Fruit fly (Drosophila melanogaster) whole organism, wandering third instar larva: ENCODE results near the gene CG15695.

Experiments
- Abd-B ChIP-seq: fragments of >200 bp; optimal IDR thresholded peaks from 2 replicates; lab custom pipeline; 2017; ENCODE audit warnings: missing biosample characterization, missing genetic modification characterization
- CG32264 ChIP-seq: fragments of 200-800 bp; sonication (Bioruptor generic); optimal IDR thresholded peaks from 2 replicates; lab custom pipeline; 2016; ENCODE audit warnings: missing biosample characterization, missing genetic modification characterization
- CG9705 ChIP-seq: fragments of 200-800 bp; sonication (Bioruptor generic); optimal IDR thresholded peaks from 2 replicates; lab custom pipeline; 2018; ENCODE audit warnings: missing biosample characterization, mild to moderate bottlenecking, missing genetic modification characterization
- CrebA ChIP-seq: fragments of 200-800 bp; sonication (Bioruptor generic); optimal IDR thresholded peaks from 2 replicates; lab custom pipeline; 2016; ENCODE audit warnings: missing biosample characterization, mild to moderate bottlenecking, missing genetic modification characterization, borderline replicate concordance
- Dfd ChIP-seq: fragments of >200 bp; optimal IDR thresholded peaks from 2 replicates; lab custom pipeline; 2017; ENCODE audit warnings: missing biosample characterization, missing genetic modification characterization
- HLH106 ChIP-seq: fragments of 200-800 bp; optimal IDR thresholded peaks from 3 replicates; lab custom pipeline; 2019; ENCODE audit warnings: missing biosample characterization, mild to moderate bottlenecking, missing genetic modification characterization, moderate library complexity
- Hnf4 ChIP-seq: fragments of 200-800 bp; sonication (Bioruptor generic); optimal IDR thresholded peaks from 2 replicates; lab custom pipeline; 2016; ENCODE audit warnings: missing biosample characterization, mild to moderate bottlenecking, missing genetic modification characterization
- Hr78 ChIP-seq: fragments of >200 bp; optimal IDR thresholded peaks from 2 replicates; lab custom pipeline; 2017; ENCODE audit warnings: missing biosample characterization, missing genetic modification characterization
- Hr83 ChIP-seq: fragments of 200-300 bp; sonication (Bioruptor generic); optimal IDR thresholded peaks from 2 replicates; lab custom pipeline; 2016; ENCODE audit warnings: missing biosample characterization, mild to moderate bottlenecking, missing genetic modification characterization, moderate library complexity; ENCODE audit not compliant: poor library complexity, severe bottlenecking
- Jra ChIP-seq: sonication (Bioruptor generic); optimal IDR thresholded peaks from 2 replicates; lab custom pipeline; 2016; ENCODE audit warnings: missing biosample characterization, missing genetic modification characterization
- Mio ChIP-seq: sonication (Bioruptor generic); optimal IDR thresholded peaks from 2 replicates; lab custom pipeline; 2016; ENCODE audit warnings: missing biosample characterization, missing genetic modification characterization
- Myc ChIP-seq: fragments of >200 bp; optimal IDR thresholded peaks from 2 replicates; lab custom pipeline; 2017
- N ChIP-seq: fragments of >200 bp; optimal IDR thresholded peaks from 2 replicates; lab custom pipeline; 2018; ENCODE audit warnings: missing biosample characterization, missing external identifiers, missing genetic modification characterization
- OdsH ChIP-seq: fragments of 200-800 bp; sonication (Bioruptor generic); optimal IDR thresholded peaks from 2 replicates; lab custom pipeline; 2016; ENCODE audit warnings: missing biosample characterization, mild to moderate bottlenecking, missing genetic modification characterization
- Rel ChIP-seq, 2 experiments: fragments of 200-800 bp; sonication (Bioruptor generic) in 1 of 2; optimal IDR thresholded peaks; 2 replicates in 1 of 2; 3 replicates in 1 of 2; lab custom pipeline; 2016 to 2019; ENCODE audit warnings: mild to moderate bottlenecking in 2 of 2, missing biosample characterization in 2 of 2, missing genetic modification characterization in 2 of 2, moderate library complexity in 1 of 2
- Vsx2 ChIP-seq: fragments of 200-300, 225-300 bp; sonication (Bioruptor generic); optimal IDR thresholded peaks from 2 replicates; lab custom pipeline; 2018; ENCODE audit warnings: missing biosample characterization, missing genetic modification characterization; ENCODE audit not compliant: partially characterized antibody
- br ChIP-seq: fragments of 200-800 bp; sonication (Bioruptor generic); optimal IDR thresholded peaks from 2 replicates; lab custom pipeline; 2016; ENCODE audit warnings: missing biosample characterization, missing genetic modification characterization
- brk ChIP-seq: fragments of 200-800 bp; sonication (Bioruptor generic); optimal IDR thresholded peaks from 2 replicates; lab custom pipeline; 2016; ENCODE audit warnings: missing biosample characterization, mild to moderate bottlenecking, missing genetic modification characterization
- dl ChIP-seq, 2 experiments: fragments of 175-275, 200-275 bp in 1 of 2; fragments of 200-275 bp in 1 of 2; sonication (Bioruptor generic); optimal IDR thresholded peaks; lab custom pipeline; 2018; ENCODE audit warnings: mild to moderate bottlenecking in 2 of 2, missing biosample characterization in 2 of 2, missing genetic modification characterization in 2 of 2, moderate library complexity in 2 of 2; ENCODE audit not compliant: partially characterized antibody in 2 of 2, insufficient read depth in 1 of 2
- dmrt93B ChIP-seq: fragments of 200-800 bp; sonication (Bioruptor generic); optimal IDR thresholded peaks from 2 replicates; lab custom pipeline; 2018; ENCODE audit warnings: missing biosample characterization, mild to moderate bottlenecking, missing genetic modification characterization
- dsf ChIP-seq: sonication (Bioruptor generic); optimal IDR thresholded peaks from 2 replicates; lab custom pipeline; 2016; ENCODE audit warnings: missing biosample characterization, missing genetic modification characterization, borderline replicate concordance
- ey ChIP-seq: fragments of 200-800 bp; sonication (Bioruptor generic); optimal IDR thresholded peaks from 2 replicates; lab custom pipeline; 2016; ENCODE audit warnings: missing biosample characterization, missing genetic modification characterization
- fru ChIP-seq: fragments of 200-800 bp; sonication (Bioruptor generic); optimal IDR thresholded peaks from 3 replicates; lab custom pipeline; 2016; ENCODE audit warnings: missing biosample characterization, mild to moderate bottlenecking, missing genetic modification characterization
- h ChIP-seq: fragments of 200-800 bp; sonication (Bioruptor generic); optimal IDR thresholded peaks from 3 replicates; lab custom pipeline; 2016; ENCODE audit warnings: missing biosample characterization, mild to moderate bottlenecking, missing genetic modification characterization
- jim ChIP-seq: fragments of 175-275, 200-325 bp; sonication (Bioruptor generic); optimal IDR thresholded peaks from 2 replicates; lab custom pipeline; 2016; ENCODE audit warnings: missing biosample characterization, mild to moderate bottlenecking, missing genetic modification characterization
- lola ChIP-seq: fragments of >200 bp; optimal IDR thresholded peaks from 2 replicates; lab custom pipeline; 2017; ENCODE audit warnings: missing biosample characterization, missing genetic modification characterization
- pan ChIP-seq: fragments of >200 bp; optimal IDR thresholded peaks from 2 replicates; lab custom pipeline; 2017
- psq ChIP-seq: fragments of 200-800 bp; sonication (Bioruptor generic); optimal IDR thresholded peaks from 3 replicates; lab custom pipeline; 2017; ENCODE audit warnings: missing biosample characterization, mild to moderate bottlenecking, missing genetic modification characterization, moderate library complexity
- rgr ChIP-seq: fragments of 200-800 bp; sonication (Bioruptor generic); optimal IDR thresholded peaks from 3 replicates; lab custom pipeline; 2016; ENCODE audit warnings: missing biosample characterization, mild to moderate bottlenecking, missing genetic modification characterization
- sage ChIP-seq: fragments of 200-800 bp; sonication (Bioruptor generic); optimal IDR thresholded peaks from 2 replicates; lab custom pipeline; 2016; ENCODE audit warnings: missing biosample characterization, mild to moderate bottlenecking, missing genetic modification characterization
- tai ChIP-seq: sonication (Bioruptor generic); optimal IDR thresholded peaks from 2 replicates; lab custom pipeline; 2016; ENCODE audit warnings: missing biosample characterization, missing genetic modification characterization
- usp ChIP-seq: fragments of >200 bp; optimal IDR thresholded peaks from 2 replicates; lab custom pipeline; 2017; ENCODE audit warnings: missing biosample characterization, missing genetic modification characterization
- woc ChIP-seq: sonication (Bioruptor generic); optimal IDR thresholded peaks from 2 replicates; lab custom pipeline; 2016; ENCODE audit warnings: missing biosample characterization, mild to moderate bottlenecking, missing genetic modification characterization

Gene CG15695

dm6 chr3R:20841840-20842239, at the start of gene CG15695:
Gene CG15695, plus strand, starts transcription at chr3R:20842140.
- TF ChIP-seq usp (GFP tag; lab: Kevin White, UChicago) (no peak), OdsH (GFP tag; lab: Kevin White, UChicago) (no peak)

dm6 chr3R:20796949-20797348, 45.0 kb upstream of the CG15695 start:
- TF ChIP-seq Rel (GFP tag; optimal IDR thresholded peaks at IDR 0.05; lab: Kevin White, UChicago) (no peak), Rel (tag; optimal IDR thresholded peaks at IDR 0.05; lab: Kevin White, UChicago) (no peak), HLH106 (no peak), Dfd (GFP tag; lab: Kevin White, UChicago) (no peak), dsf (GFP tag; lab: Kevin White, UChicago) (no peak), tai (GFP tag; lab: Kevin White, UChicago) (no peak), h (no peak), woc (no peak), Hnf4 (no peak), sage (GFP tag; lab: Kevin White, UChicago) (no peak), Abd-B (GFP tag; lab: Kevin White, UChicago) (no peak), Hr78 (GFP tag; lab: Kevin White, UChicago) (no peak)

dm6 chr3R:20802253-20802652, 39.7 kb upstream of the CG15695 start:
- no peak for TF ChIP-seq Myc (lab: Kevin White, UChicago)
- TF ChIP-seq Dfd (GFP tag; lab: Kevin White, UChicago), result peak; percentile 98

- TF ChIP-seq Jra (GFP tag; lab: Kevin White, UChicago) (no peak), Myc (lab: Kevin White, UChicago) (peak; percentile 69)
- TF ChIP-seq, all 38 proteins: peak for 1
Observed at dm6 chr3R:20816008-20816407, 25.9 kb upstream of the CG15695 start, which contains the start of gene Fancd2. Gene Fancd2, minus strand, starts transcription at chr3R:20816190.

dm6 chr3R:20818237-20818636, 23.7 kb upstream of the CG15695 start:
- TF ChIP-seq N (no peak), Rel (GFP tag; optimal IDR thresholded peaks at IDR 0.05; lab: Kevin White, UChicago) (no peak), Rel (tag; optimal IDR thresholded peaks at IDR 0.05; lab: Kevin White, UChicago) (peak; percentile 45), Jra (GFP tag; lab: Kevin White, UChicago) (no peak)

dm6 chr3R:20818689-20819088, 23.3 kb upstream of the CG15695 start, which contains the start of gene CG17270:
Gene CG17270, minus strand, starts transcription at chr3R:20818929.
- no peak for TF ChIP-seq CrebA (GFP tag; lab: Kevin White, UChicago)
- TF ChIP-seq Abd-B (GFP tag; lab: Kevin White, UChicago), result no peak
- TF ChIP-seq tai (GFP tag; lab: Kevin White, UChicago), result no peak
- TF ChIP-seq usp (GFP tag; lab: Kevin White, UChicago), result no peak
- no peak for TF ChIP-seq sage (GFP tag; lab: Kevin White, UChicago)
- no peak for TF ChIP-seq Hr78 (GFP tag; lab: Kevin White, UChicago)
- no peak for TF ChIP-seq OdsH (GFP tag; lab: Kevin White, UChicago)
- no peak for TF ChIP-seq dsf (GFP tag; lab: Kevin White, UChicago)
- TF ChIP-seq brk (GFP tag; lab: Kevin White, UChicago), result no peak
- no peak for TF ChIP-seq br

- peak; percentile 78 for TF ChIP-seq CG9705 (GFP tag; lab: Kevin White, UChicago)
- TF ChIP-seq woc, result peak; percentile 89
- TF ChIP-seq brk (GFP tag; lab: Kevin White, UChicago), result no peak
- peak; percentile 91 for TF ChIP-seq ey (GFP tag; lab: Kevin White, UChicago)
- peak; percentile 77 for TF ChIP-seq OdsH (GFP tag; lab: Kevin White, UChicago)
- peak; percentile 87 for TF ChIP-seq br
- TF ChIP-seq pan (lab: Kevin White, UChicago), result no peak
- peak; percentile 92 for TF ChIP-seq h
- peak in 1 of 2 experiments; percentile 78 for TF ChIP-seq dl (GFP tag; optimal IDR thresholded peaks at IDR 0.05; lab: Kevin White, UChicago; ENCODE audit: insufficient read depth in 1 of 2, partially characterized antibody in 2 of 2)
- TF ChIP-seq Rel (GFP tag; optimal IDR thresholded peaks at IDR 0.05; lab: Kevin White, UChicago), result no peak
- peak; percentile 74 for TF ChIP-seq Rel (tag; optimal IDR thresholded peaks at IDR 0.05; lab: Kevin White, UChicago)
- TF ChIP-seq jim (GFP tag; lab: Kevin White, UChicago), result peak; percentile 18
- TF ChIP-seq psq, result peak; percentile 67
- TF ChIP-seq Hr78 (GFP tag; lab: Kevin White, UChicago), result no peak
- peak; percentile 91 for TF ChIP-seq Jra (GFP tag; lab: Kevin White, UChicago)
- peak; percentile 98 for TF ChIP-seq Vsx2 (GFP tag; lab: Kevin White, UChicago)
- peak; percentile 87 for TF ChIP-seq Hr83 (GFP tag; lab: Kevin White, UChicago)
- peak; percentile 78 for TF ChIP-seq CG32264 (GFP tag; lab: Kevin White, UChicago)
- TF ChIP-seq Myc (lab: Kevin White, UChicago), result peak; percentile 61
- peak; percentile 37 for TF ChIP-seq Mio (GFP tag; lab: Kevin White, UChicago)
- peak; percentile 91 for TF ChIP-seq fru (GFP tag; lab: Kevin White, UChicago)
- TF ChIP-seq dmrt93B (GFP tag; lab: Kevin White, UChicago), result peak; percentile 68
- no peak for TF ChIP-seq tai (GFP tag; lab: Kevin White, UChicago)
- peak; percentile 66 for TF ChIP-seq dsf (GFP tag; lab: Kevin White, UChicago)
- peak; percentile 89 for TF ChIP-seq rgr (GFP tag; lab: Kevin White, UChicago)
- TF ChIP-seq lola (GFP tag; lab: Kevin White, UChicago), result no peak
Observed at dm6 chr3R:20821815-20822375, 20.0 kb upstream of the CG15695 start, which contains the start of the genes CG17271 and RpS20. Gene CG17271, minus strand, starts transcription at chr3R:20821848. Gene RpS20, plus strand, starts transcription at chr3R:20822181.
